Worm (Caenorhabditis elegans) whole organism, midembryonic: Measurements from ENCODE around the gene lgc-43.

ENCODE experiments used
- T22C8.4 ChIP-seq: fragments of 200-800 bp; sonication (Bioruptor generic); IDR thresholded peaks from 2 replicates; pipeline ENCODE4 v1.3.6; 2022; ENCODE audit warnings: missing genetic modification characterization, missing compliant biosample characterization
- cog-1 ChIP-seq: sonication (generic microtip); optimal IDR thresholded peaks from 2 replicates; lab custom pipeline; 2016; ENCODE audit warnings: missing genetic modification characterization, missing compliant biosample characterization
- flt-1 ChIP-seq: fragments of 200-800 bp; sonication (Bioruptor generic); IDR thresholded peaks from 2 replicates; pipeline ENCODE4 v1.3.6; 2022; ENCODE audit warnings: missing genetic modification characterization, missing compliant biosample characterization
- klf-2 ChIP-seq: fragments of 200-800 bp; sonication (Bioruptor generic); conservative IDR thresholded peaks from 2 replicates; pipeline ENCODE4 v1.3.6; 2022; ENCODE audit warnings: missing genetic modification reagents, missing genetic modification characterization, missing compliant biosample characterization
- med-1 ChIP-seq: sonication (generic microtip); optimal IDR thresholded peaks from 2 replicates; lab custom pipeline; 2017; ENCODE audit warnings: missing genetic modification characterization, mild to moderate bottlenecking, missing compliant biosample characterization, antibody characterized with exemption, missing genetic modification reagents; ENCODE audit not compliant: insufficient read depth
- ref-1 ChIP-seq: fragments of 200-800 bp; sonication (Bioruptor generic); conservative IDR thresholded peaks from 2 replicates; pipeline ENCODE4 v1.3.6; 2022; ENCODE audit warnings: missing genetic modification reagents, missing genetic modification characterization, missing compliant biosample characterization
- tab-1 ChIP-seq: fragments of 200-800 bp; sonication (Bioruptor generic); IDR thresholded peaks from 2 replicates; pipeline ENCODE4 v1.3.6; 2022; ENCODE audit warnings: missing genetic modification characterization, missing compliant biosample characterization
- ztf-23 ChIP-seq: fragments of 200-800 bp; sonication (Bioruptor generic); IDR thresholded peaks from 2 replicates; pipeline ENCODE4 v1.3.6; 2022; ENCODE audit warnings: missing genetic modification reagents, missing genetic modification characterization, missing compliant biosample characterization
- ztf-29 ChIP-seq: fragments of 200-800 bp; sonication (Bioruptor generic); IDR thresholded peaks from 2 replicates; pipeline ENCODE4 v1.3.6; 2022; ENCODE audit warnings: missing genetic modification reagents, missing genetic modification characterization, missing compliant biosample characterization

Gene lgc-43

DNA sequence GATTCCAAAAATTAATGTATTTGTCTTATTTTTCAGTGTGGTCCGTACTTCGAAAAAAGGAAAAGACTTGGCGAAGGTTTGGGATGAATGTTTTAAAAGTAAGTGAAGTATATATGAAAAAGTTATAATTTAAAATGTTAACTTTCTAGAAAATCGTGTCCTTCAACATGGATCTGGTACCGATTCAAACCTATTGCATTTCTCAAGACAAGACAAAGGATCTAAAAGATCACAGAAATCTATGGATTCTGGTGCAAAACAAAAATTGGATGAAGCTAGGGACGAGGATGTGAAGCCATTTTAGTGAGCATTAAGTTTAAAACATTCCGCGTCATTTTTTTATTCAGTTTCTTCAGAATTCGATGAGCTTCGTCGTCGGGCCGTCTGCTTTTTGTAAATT, 23.5 kb upstream of the lgc-43 start, which contains the start of gene zim-2:
TSS of gene zim-2 (plus strand) at position 301 of the 400 bp plus-strand sequence.
- no peak for TF ChIP-seq klf-2 (GFP tag; lab: Robert Waterston, UW)
- no peak for TF ChIP-seq ztf-29 (GFP tag; lab: Robert Waterston, UW)
- no peak for TF ChIP-seq ref-1
- no peak for TF ChIP-seq tab-1 (GFP tag; lab: Robert Waterston, UW)
- no peak for TF ChIP-seq T22C8.4
- TF ChIP-seq med-1 (GFP tag; lab: Kevin White, UChicago): no peak
- no peak for TF ChIP-seq ztf-23 (GFP tag; lab: Robert Waterston, UW)
- TF ChIP-seq cog-1 (tag; lab: Kevin White, UChicago): no peak
- no peak for TF ChIP-seq flt-1 (GFP tag; lab: Robert Waterston, UW)

DNA sequence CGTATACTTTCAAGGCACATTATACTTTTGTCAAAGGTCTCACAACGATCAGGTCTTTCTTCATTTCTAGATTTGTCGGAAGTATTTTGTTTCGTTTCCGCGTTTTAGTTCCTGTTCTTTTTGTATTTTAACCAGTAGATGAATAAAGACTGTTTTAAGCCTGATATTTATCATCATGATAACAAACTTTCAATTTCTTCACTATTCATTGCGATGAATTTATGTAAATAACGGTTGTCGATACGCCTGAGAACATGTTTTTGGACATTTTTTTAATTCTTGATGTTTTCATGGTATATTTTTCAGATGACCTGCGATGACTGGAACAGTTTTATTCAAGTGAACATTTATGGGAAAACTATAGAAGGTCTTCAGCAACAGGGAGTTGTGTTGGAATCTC, 20.1 kb upstream of the lgc-43 start, which contains the start of gene zim-3:
TSS of gene zim-3 (plus strand) at position 301 of the 400 bp plus-strand sequence.
- TF ChIP-seq klf-2 (GFP tag; lab: Robert Waterston, UW) (no peak), cog-1 (tag; lab: Kevin White, UChicago) (no peak), T22C8.4 (no peak), tab-1 (GFP tag; lab: Robert Waterston, UW) (no peak), ztf-23 (GFP tag; lab: Robert Waterston, UW) (no peak), med-1 (GFP tag; lab: Kevin White, UChicago) (no peak), flt-1 (GFP tag; lab: Robert Waterston, UW) (no peak), ztf-29 (GFP tag; lab: Robert Waterston, UW) (no peak), ref-1 (no peak)

DNA sequence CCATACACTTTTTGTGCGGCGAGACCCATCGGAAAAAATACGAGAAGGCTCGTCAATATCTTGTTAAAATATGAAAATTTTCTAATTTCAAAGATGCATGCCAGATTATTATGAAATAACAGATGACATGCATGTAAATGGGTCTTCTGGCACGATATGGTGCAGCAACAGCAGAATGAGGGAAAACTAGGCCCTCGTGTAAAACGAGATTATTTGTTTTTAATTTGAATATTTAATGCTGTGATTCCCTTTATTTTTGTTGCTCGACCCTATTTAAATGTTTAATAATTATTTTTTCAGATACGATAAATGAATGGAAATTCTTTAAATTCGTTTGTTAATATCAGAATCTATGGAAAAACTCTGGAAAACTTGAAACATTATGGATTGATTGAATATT, 16.9 kb upstream of the lgc-43 start, which contains the start of gene him-8:
TSS of gene him-8 (plus strand) at position 301 of the 400 bp plus-strand sequence.
- TF ChIP-seq cog-1 (tag; lab: Kevin White, UChicago) (no peak), ref-1 (no peak), tab-1 (GFP tag; lab: Robert Waterston, UW) (no peak), klf-2 (GFP tag; lab: Robert Waterston, UW) (no peak), med-1 (GFP tag; lab: Kevin White, UChicago) (no peak), T22C8.4 (no peak), ztf-29 (GFP tag; lab: Robert Waterston, UW) (no peak), ztf-23 (GFP tag; lab: Robert Waterston, UW) (no peak), flt-1 (GFP tag; lab: Robert Waterston, UW) (no peak)

DNA sequence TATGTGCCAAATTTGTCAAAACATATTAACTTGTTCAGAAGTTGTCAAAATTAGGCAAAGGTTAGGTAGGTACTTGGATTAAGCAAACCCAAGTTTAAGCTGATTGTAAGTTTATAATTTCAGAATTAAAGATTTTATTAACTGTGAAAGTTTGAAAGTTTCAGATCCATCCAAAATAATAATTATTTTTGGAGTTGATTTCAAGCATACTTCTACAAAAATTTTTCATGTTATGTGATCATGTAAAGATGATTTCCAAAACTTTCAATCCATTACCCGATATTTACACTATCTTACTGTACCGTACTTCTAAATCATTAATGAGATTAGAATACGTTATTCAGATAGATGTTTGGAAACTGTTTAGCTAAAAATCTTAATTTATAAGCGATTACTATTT, 13.9 kb upstream of the lgc-43 start:
- TF ChIP-seq T22C8.4 (no peak), cog-1 (tag; lab: Kevin White, UChicago) (no peak), tab-1 (GFP tag; lab: Robert Waterston, UW) (no peak), flt-1 (GFP tag; lab: Robert Waterston, UW) (no peak), ref-1 (no peak), med-1 (GFP tag; lab: Kevin White, UChicago) (no peak), klf-2 (GFP tag; lab: Robert Waterston, UW) (no peak), ztf-29 (GFP tag; lab: Robert Waterston, UW) (no peak), ztf-23 (GFP tag; lab: Robert Waterston, UW) (no peak)

DNA sequence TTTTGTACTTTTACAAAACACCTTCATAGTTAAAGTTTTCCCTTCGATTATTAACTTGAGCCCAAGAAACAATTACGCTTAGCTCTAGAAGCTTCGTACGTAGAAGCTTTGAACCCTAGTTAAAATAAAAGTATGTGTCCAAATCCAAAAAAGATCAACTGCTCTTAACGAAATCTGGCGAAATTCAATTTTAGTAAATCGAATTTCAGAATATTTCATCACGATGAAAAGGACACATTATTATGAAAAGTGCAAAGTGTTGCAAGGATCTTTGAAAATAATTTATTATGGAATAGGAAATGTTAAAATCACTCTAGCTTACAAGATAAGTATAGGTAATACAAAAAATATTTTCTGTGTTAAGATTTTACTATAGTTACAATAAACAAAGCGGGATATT, 13.2 kb upstream of the lgc-43 start:
- TF ChIP-seq tab-1 (GFP tag; lab: Robert Waterston, UW) (no peak), ref-1 (no peak), cog-1 (tag; lab: Kevin White, UChicago) (no peak), flt-1 (GFP tag; lab: Robert Waterston, UW) (no peak), ztf-23 (GFP tag; lab: Robert Waterston, UW) (no peak), T22C8.4 (no peak), klf-2 (GFP tag; lab: Robert Waterston, UW) (no peak), ztf-29 (GFP tag; lab: Robert Waterston, UW) (no peak), med-1 (GFP tag; lab: Kevin White, UChicago) (no peak)

DNA sequence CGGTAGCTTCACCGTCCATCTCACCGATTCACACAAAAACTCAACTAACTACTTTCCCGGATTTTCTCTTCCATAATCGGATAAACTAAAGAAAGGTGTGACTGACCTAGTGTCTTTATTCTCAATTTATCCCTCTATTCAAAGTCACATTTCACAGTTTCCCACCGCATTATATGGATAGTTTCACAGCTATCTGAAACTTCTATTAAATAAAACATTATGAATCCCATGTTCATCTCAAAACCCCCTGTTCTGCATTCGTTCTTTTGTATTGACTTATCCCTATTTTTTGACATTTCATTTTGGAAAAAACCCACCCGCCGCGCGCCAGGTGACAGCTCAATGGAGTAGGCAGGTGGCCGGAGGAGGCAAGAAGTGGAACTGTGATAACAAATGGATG, 10.6 kb upstream of the lgc-43 start:
- TF ChIP-seq ztf-23 (GFP tag; lab: Robert Waterston, UW) (no peak), klf-2 (GFP tag; lab: Robert Waterston, UW) (no peak), tab-1 (GFP tag; lab: Robert Waterston, UW) (no peak)

DNA sequence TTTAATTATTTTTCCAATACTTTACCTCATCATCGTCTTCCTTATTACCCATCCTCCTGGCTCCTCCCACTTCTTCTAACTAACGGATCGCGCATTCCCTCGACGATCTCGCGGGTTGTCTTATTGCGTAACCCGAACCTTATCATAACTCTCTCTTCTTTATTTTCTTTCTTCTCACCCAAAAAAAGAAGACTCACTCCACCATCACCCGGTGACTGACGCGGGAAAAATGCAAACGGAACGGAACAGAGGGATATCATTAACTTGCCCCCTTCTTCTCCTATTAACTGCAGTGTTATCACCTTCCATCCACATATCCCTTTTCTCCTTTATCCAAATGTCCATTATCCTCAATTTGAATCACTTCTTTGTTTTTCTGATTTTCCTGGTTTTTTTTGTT, 8.4 kb upstream of the lgc-43 start:
- TF ChIP-seq cog-1 (tag; lab: Kevin White, UChicago) (no peak), ztf-23 (GFP tag; lab: Robert Waterston, UW) (no peak), ref-1 (no peak), tab-1 (GFP tag; lab: Robert Waterston, UW) (no peak)

DNA sequence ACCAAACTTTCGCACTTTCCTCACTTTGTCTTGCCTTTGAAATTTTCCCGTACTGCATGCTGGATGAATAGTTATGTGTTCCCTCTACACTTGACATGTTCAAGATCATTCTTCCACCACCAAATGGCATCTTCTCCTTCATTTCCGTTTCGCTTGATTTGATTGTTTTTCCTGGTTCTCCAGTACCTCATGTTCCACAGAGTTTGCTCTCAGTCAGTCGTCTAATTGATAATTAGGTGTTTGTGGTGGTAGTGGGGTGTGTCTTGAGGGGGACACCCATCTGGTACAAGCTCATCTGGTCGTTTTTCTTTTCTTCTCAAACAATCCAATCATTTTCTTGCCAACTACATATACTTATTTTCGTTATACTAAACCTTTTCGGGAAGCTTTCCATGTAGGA, 7.4 kb upstream of the lgc-43 start:
- no peak for TF ChIP-seq ref-1
- no peak for TF ChIP-seq T22C8.4
- TF ChIP-seq klf-2 (GFP tag; lab: Robert Waterston, UW): no peak
- no peak for TF ChIP-seq ztf-29 (GFP tag; lab: Robert Waterston, UW)
- TF ChIP-seq tab-1 (GFP tag; lab: Robert Waterston, UW): no peak
- TF ChIP-seq ztf-23 (GFP tag; lab: Robert Waterston, UW): no peak
- no peak for TF ChIP-seq flt-1 (GFP tag; lab: Robert Waterston, UW)

DNA sequence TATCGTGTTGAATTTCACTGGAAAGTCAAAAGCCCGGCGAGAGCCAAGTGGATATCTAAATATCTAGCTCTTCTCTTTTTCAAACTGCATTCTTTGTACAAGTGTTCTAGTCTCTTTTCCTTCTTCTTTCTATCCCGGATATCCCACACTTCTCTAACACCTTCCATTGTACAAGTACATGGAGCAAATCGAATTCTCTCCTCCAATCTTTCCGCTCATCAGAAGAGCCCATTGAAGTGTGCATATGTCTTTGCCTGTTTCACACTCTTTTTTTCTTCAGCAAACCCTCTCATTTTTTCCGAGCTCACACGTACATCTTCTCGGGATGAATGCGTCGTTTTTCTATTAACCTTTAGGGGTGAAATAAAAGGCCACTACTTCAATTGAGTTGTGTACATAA, 5.0 kb upstream of the lgc-43 start:
- TF ChIP-seq ref-1 (no peak), ztf-29 (GFP tag; lab: Robert Waterston, UW) (no peak)

DNA sequence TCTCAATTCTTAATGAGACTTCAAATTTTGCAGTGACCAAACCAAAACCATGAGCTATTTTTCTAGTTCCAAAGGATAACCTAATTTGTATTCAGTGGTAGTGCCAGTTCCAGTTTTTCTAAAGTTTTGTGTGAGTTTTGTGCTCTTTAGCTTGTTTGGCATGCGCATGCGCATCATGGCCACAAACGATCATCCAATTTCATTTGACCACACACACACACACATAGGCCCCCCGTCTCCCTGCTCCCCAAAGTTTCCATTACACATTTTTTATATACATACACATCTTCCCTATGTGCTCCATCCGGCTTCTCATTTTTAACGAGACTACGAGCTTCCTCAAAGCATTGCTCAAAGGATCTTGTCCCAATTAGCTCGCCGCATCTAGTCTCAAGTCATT, 4.0 kb upstream of the lgc-43 start:
- TF ChIP-seq ztf-23 (GFP tag; lab: Robert Waterston, UW) (0 out of 2 replicates have a peak, but pooled peaks have one; percentile 53), ztf-29 (GFP tag; lab: Robert Waterston, UW) (no peak), klf-2 (GFP tag; lab: Robert Waterston, UW) (no peak)
